Worm (Caenorhabditis elegans) whole organism, L1 larva: Measurements from ENCODE around the gene Y37E11B.5.

Source experiments
- efl-3 ChIP-seq: fragments of 200-800 bp; sonication (Bioruptor generic); optimal IDR thresholded peaks from 2 replicates; lab custom pipeline; 2018; ENCODE audit warnings: mild to moderate bottlenecking, missing genetic modification characterization, missing compliant biosample characterization
- elt-3 ChIP-seq, 6 experiments: fragments of 150-350 bp in 1 of 6; sonication (generic microtip); optimal IDR thresholded peaks; 2 replicates each; lab custom pipeline; 2017 to 2018; ENCODE audit warnings: missing biosample characterization in 6 of 6, missing genetic modification characterization in 6 of 6, inconsistent platforms in 1 of 6
- isw-1 ChIP-seq: fragments of 200-800 bp; sonication (Bioruptor generic); IDR thresholded peaks from 2 replicates; pipeline ENCODE4 v1.3.6; 2022; ENCODE audit warnings: missing genetic modification characterization, missing compliant biosample characterization
- lin-35 ChIP-seq, 2 experiments: fragments of 150-350 bp; optimal IDR thresholded peaks; 2 replicates each; lab custom pipeline; 2014; ENCODE audit warnings: missing biosample characterization in 2 of 2, missing genetic modification characterization in 2 of 2, missing genetic modification reagents in 2 of 2
- nhr-11 ChIP-seq: fragments of 150-350 bp; optimal IDR thresholded peaks from 2 replicates; lab custom pipeline; 2014; ENCODE audit warnings: missing biosample characterization, missing genetic modification characterization
- nhr-12 ChIP-seq: sonication (generic microtip); optimal IDR thresholded peaks from 2 replicates; lab custom pipeline; 2017; ENCODE audit warnings: missing biosample characterization, missing genetic modification characterization
- nhr-28 ChIP-seq: fragments of 150-350 bp; optimal IDR thresholded peaks from 2 replicates; lab custom pipeline; 2014; ENCODE audit warnings: missing biosample characterization, missing genetic modification characterization
- nhr-77 ChIP-seq: fragments of 150-350 bp; optimal IDR thresholded peaks from 2 replicates; lab custom pipeline; 2014; ENCODE audit warnings: missing biosample characterization, missing genetic modification characterization
- sox-4 ChIP-seq: sonication (generic microtip); optimal IDR thresholded peaks from 2 replicates; lab custom pipeline; 2016; ENCODE audit warnings: missing genetic modification characterization, missing compliant biosample characterization
- swsn-7 ChIP-seq: sonication (generic microtip); optimal IDR thresholded peaks from 2 replicates; lab custom pipeline; 2016; ENCODE audit warnings: missing genetic modification characterization, missing compliant biosample characterization
- unc-62 ChIP-seq: fragments of 150-350 bp; optimal IDR thresholded peaks from 2 replicates; lab custom pipeline; 2014; ENCODE audit warnings: missing biosample characterization, missing genetic modification reagents, missing genetic modification characterization
- xbp-1 ChIP-seq: sonication (generic microtip); optimal IDR thresholded peaks from 2 replicates; lab custom pipeline; 2016; ENCODE audit warnings: missing genetic modification characterization, missing compliant biosample characterization

DNA sequence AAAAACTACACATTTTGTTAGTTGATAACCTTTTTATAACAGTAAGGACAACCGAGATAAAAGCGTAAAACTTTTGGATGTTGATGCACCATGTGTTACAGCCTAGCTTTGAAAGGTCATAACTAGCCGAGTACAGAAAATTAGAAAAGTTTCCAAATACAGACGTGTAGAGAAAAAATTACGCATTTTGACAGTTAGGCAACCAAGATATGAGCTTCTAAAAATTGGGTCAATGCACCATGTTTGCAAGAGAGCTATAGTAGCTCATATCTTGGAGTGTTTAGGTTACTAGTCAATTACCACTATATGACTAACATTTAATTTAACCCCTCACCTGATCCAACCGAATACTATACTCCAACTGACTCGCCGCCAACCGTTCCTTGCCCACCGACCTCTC, 45.4 kb downstream of the Y37E11B.5 start:
- TF ChIP-seq elt-3 (tag; optimal IDR thresholded peaks at IDR 0.05; lab: Kevin White, UChicago): no peak
- no peak for TF ChIP-seq efl-3
- TF ChIP-seq nhr-77 (tag; lab: Kevin White, UChicago): no peak
- TF ChIP-seq nhr-12 (tag; lab: Kevin White, UChicago): no peak
- no peak for TF ChIP-seq nhr-11 (tag; lab: Kevin White, UChicago)
- no peak for TF ChIP-seq swsn-7 (tag; lab: Kevin White, UChicago)
- TF ChIP-seq isw-1 (GFP tag; lab: Robert Waterston, UW): no peak
- TF ChIP-seq unc-62 (GFP tag; lab: Kevin White, UChicago): no peak
- TF ChIP-seq xbp-1: no peak
- TF ChIP-seq sox-4: no peak
- no peak for TF ChIP-seq lin-35 (GFP tag; optimal IDR thresholded peaks at IDR 0.05; lab: Kevin White, UChicago)
- TF ChIP-seq nhr-28 (tag; lab: Kevin White, UChicago): no peak
